Fruit fly (Drosophila melanogaster): ENCODE measurements around the gene Nadsyn.

Nadsyn gene

DNA sequence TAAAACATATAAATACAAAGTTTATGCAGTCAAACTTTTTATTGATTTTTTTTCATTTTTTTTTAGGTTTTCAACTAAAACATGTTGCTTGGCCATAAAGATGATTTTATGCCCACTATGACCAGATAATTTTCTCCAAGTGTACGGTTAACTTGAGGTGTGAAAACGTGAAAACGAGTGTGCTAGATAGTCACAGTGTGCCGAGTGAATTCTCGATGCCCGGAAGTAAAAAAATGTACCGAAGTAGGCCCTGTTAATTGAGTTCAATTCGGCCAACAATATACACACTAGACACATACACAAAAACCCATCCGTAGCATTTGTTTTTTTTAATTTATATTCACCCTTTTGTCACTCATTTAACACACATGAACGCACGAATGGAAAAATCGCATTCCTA is 26.1 kb downstream of the Nadsyn start, which contains the start of gene Nna1:
Nna1 (plus strand) TSS at position 301 of the 400 bp plus-strand sequence.
- TF ChIP-seq noc (tag; optimal IDR thresholded peaks at IDR 0.05): no peak

DNA sequence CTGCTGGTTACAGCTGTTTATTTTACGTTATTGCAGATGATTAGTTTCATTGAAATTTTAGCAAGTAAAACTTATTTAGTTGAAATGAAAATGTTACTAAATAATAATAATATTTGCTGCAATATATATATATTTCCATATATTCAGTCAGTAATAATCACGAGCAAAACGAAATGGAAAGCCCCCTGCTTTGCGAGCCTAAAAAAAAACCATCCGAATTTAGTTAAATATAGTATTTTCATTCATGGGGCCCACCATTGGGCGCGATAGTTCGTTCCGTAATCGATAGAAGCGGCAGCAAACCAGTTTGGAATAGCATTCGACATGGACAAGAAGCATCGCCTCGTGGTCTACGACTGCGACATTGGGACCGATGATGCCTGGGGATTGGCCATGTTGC is 35.4 kb downstream of the Nadsyn start, which contains the start of gene CG11158:
CG11158 (plus strand) TSS at position 301 of the 400 bp plus-strand sequence.
- TF ChIP-seq noc (tag; optimal IDR thresholded peaks at IDR 0.05): no peak

DNA sequence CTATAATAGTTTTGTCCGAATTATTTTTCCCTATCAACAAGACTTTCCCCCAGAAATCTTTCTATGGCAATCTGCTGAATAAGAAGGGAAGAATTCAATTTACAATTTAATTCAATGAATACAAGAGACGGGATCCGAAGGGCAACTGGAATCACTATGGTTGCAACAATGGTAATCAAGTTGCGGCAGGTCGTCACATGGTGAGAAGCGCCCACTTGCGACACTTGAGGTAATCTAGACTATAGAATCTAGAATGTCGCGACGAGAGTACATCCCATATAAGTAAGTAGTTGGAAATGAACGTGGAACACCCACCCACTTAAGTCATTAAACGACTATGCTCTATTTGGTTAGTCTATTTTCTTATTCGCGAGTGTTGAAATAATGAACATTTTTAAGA is 36.2 kb downstream of the Nadsyn start:
- peak; percentile 14 for TF ChIP-seq noc (tag; optimal IDR thresholded peaks at IDR 0.05)

DNA sequence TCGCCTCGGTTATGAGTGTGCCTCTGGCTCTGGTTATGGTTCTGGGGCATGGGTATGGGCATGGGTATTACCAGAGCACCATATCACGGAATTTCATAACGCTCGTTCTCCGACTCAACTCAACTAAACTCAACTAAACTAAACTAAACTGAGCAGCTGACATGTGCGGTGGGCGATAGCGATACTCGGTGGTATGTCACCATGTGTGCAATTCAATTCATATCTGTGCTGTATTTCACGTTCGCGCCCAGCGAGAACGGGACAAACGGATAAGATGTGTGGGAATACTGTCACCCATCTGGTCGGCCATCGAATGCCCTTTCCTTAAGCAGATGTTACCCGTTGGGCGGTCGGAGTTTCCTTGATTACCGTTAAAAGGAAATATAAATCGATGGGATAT is 37.8 kb downstream of the Nadsyn start, which contains the start of gene CG12177:
CG12177 (minus strand) TSS at position 239 of the 400 bp plus-strand sequence.
- peak; percentile 10 for TF ChIP-seq noc (tag; optimal IDR thresholded peaks at IDR 0.05)

DNA sequence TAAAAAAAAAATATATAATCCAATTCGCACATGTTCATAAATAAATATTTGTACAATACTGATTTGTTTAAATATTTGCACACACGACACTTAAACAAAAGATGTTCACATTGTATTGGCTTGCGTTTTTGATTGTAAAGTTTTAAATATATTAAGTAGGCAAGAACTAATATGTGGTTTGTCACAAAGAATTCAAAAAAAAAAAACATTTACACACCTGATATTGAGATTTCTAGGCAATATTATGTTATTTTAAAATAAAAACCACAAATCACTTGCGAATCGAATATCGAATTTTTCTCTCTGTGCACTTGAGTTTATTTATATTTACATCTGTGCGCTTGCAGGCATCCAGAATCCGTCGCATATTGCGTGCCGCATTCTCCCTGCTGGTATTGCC is 38.5 kb downstream of the Nadsyn start:
- peak; percentile 59 for TF ChIP-seq noc (tag; optimal IDR thresholded peaks at IDR 0.05)

DNA sequence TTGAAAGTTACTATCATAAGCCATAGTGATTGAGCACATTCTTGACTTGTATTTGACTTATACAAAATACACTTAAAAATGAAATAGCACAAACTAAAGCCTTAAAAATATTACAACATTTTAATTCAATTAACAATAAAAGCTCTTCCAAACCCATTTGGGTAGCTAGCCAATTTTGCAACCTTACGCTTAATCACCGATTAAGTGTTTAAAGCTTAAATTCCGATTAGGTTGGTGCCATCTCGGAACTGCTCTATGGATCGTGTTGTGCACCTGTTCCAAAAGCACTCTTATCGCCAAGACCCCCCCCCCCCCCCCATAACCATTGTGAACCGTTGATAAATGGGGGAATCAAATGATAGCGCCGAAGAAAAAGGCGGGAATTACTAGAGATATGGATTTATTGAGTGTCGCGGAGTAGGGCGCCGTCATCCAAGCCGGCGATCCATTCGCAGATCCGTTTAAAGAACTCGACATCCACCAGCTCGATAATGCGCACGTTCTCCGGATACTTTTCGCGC is 40.1 kb downstream of the Nadsyn start:
- TF ChIP-seq noc (tag; optimal IDR thresholded peaks at IDR 0.05): peak; percentile 2

DNA sequence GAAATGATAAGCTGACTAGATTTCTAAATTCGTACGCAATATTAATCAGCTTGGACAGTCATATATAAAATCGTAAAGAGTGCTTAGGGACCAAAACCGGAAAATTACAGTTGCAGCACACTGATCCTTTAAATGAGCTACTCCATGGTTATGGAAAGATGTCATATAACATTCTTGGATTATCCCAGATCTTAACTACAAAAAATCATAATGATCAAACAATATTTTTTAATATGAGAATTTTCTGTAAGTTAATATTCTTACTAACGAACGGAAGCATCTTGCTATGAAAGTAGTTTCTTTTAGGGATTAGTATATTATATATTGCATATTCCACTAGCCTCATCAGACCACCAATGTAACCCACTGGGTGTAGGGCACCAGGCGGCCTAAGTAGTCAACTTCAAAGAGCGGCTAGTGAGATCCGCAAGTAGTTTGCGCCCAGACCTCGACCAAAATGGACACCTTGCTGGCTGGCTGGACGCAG is 41.6 kb downstream of the Nadsyn start, which contains the start of gene CG11162:
CG11162 (plus strand) TSS at position 437 of the 487 bp plus-strand sequence.
- TF ChIP-seq noc (tag; optimal IDR thresholded peaks at IDR 0.05): peak; percentile 97

DNA sequence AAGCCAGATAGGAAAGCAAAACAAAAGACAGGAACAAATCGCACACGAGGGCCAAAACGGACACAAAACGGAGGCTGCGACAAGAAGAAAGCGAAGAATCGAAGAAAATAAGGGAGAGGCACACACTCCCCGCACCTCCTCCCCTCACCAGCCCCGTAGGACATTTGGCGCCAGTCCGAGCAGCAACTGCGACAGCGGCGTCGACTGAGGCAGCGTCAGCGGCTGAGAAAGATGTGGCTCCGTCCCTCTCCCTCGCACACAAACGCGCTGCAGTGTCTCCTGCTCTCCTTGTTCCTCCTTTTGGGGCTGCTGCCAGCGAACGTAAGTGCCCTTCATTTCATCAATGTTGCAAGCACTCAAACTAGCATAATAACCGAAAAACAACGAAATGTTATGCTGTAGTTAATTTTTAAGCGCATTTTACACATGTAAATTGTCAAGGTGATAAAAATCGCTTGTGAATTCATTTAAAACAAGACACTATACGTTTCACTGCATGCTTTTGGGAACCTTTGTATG is 47.7 kb downstream of the Nadsyn start:
- TF ChIP-seq noc (tag; optimal IDR thresholded peaks at IDR 0.05): no peak

dm6 chrX:13669366-13669765 is 48.7 kb downstream of the Nadsyn start, which contains the start of gene CG15760:
CG15760 (plus strand) TSS chrX:13669699.
- TF ChIP-seq noc (tag; optimal IDR thresholded peaks at IDR 0.05): no peak

dm6 chrX:13667656-13668055 is 50.4 kb downstream of the Nadsyn start, which contains the start of the genes DNAlig4 and CG11164:
DNAlig4 (minus strand) TSS chrX:13667811.
CG11164 (plus strand) TSS chrX:13668014.
- no peak for TF ChIP-seq noc (tag; optimal IDR thresholded peaks at IDR 0.05)

DNA sequence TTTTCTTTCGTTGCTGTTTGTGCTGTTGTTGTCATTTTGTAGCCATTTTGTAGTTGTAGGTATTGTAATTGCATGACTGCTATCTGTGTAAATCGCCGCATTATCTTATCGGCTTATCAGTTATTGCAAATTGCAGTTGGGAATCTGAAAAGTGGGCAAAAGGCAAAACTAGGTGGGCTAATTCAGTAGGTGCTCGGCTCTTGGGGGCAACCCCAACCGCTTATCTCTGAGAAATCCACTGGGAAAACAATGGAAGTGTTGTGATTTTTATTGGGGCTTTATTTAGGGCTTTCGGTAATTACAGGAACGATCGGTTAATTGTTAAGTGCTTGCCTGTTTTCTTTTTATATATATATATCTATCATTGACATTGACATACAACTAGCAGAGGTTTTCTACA is 66.9 kb downstream of the Nadsyn start:
- TF ChIP-seq noc (tag; optimal IDR thresholded peaks at IDR 0.05): no peak

dm6 chrX:13649801-13650200 is 68.3 kb downstream of the Nadsyn start:
- no peak for TF ChIP-seq noc (tag; optimal IDR thresholded peaks at IDR 0.05)

dm6 chrX:13648819-13649218 is 69.3 kb downstream of the Nadsyn start:
- no peak for TF ChIP-seq noc (tag; optimal IDR thresholded peaks at IDR 0.05)

- no peak for TF ChIP-seq noc (tag; optimal IDR thresholded peaks at IDR 0.05)
Measured at dm6 chrX:13646175-13646574, 71.9 kb downstream of the Nadsyn start.

- TF ChIP-seq noc (tag; optimal IDR thresholded peaks at IDR 0.05): no peak
Measured at dm6 chrX:13644696-13645393, 73.2 kb downstream of the Nadsyn start.

DNA sequence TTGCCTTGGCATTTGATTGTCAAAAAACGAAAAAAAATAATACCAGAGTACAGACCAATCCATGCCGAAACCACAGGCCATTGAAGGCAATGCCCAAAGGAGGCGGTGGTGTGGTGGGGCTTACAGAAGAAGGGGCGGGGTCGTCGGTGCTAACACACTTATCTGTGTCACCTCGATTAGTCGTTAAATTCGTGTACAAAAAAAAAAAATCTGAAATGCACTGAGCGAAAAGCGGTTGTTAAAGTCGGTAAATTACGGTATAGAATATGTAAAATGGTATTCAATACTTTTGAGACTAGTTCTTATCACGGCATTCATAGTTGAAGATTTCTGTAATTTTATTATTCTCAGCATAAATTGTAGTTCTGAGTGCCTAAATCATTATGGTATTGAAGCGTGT is 74.1 kb downstream of the Nadsyn start:
- no peak for TF ChIP-seq noc (tag; optimal IDR thresholded peaks at IDR 0.05)

Data from whole organism, larva.